Worm (Caenorhabditis elegans) whole organism, young adult: Measurements from ENCODE around the gene snb-7.

Experiments
- B0035.1 ChIP-seq: sonication (generic microtip); optimal IDR thresholded peaks from 2 replicates; lab custom pipeline; 2016; ENCODE audit warnings: missing genetic modification characterization, mild to moderate bottlenecking, missing compliant biosample characterization, missing genotype, missing genetic modification reagents
- F33H1.4 ChIP-seq: fragments of 200-800 bp; sonication (Bioruptor generic); IDR thresholded peaks from 2 replicates; pipeline ENCODE4 v1.3.6; 2022; ENCODE audit warnings: missing genetic modification reagents, missing genetic modification characterization, missing compliant biosample characterization
- K11D2.4 ChIP-seq: fragments of 200-800 bp; sonication (Bioruptor generic); IDR thresholded peaks from 2 replicates; pipeline ENCODE4 v1.3.6; 2022; ENCODE audit warnings: missing genetic modification reagents, missing genetic modification characterization, missing compliant biosample characterization
- bed-1 ChIP-seq: fragments of 200-800 bp; sonication (Bioruptor generic); IDR thresholded peaks from 2 replicates; pipeline ENCODE4 v1.3.6; 2022; ENCODE audit warnings: missing genetic modification reagents, missing genetic modification characterization, missing compliant biosample characterization
- egl-18 ChIP-seq: fragments of 200-800 bp; sonication (Bioruptor generic); IDR thresholded peaks from 2 replicates; pipeline ENCODE4 v1.3.6; 2022; ENCODE audit warnings: missing genetic modification reagents, missing genetic modification characterization, missing compliant biosample characterization
- lin-26 ChIP-seq: fragments of 200-800 bp; sonication (Bioruptor generic); IDR thresholded peaks from 2 replicates; pipeline ENCODE4 v1.3.6; 2022; ENCODE audit warnings: missing genetic modification reagents, missing genetic modification characterization, missing compliant biosample characterization
- pbrm-1 ChIP-seq: fragments of 200-800 bp; sonication (Bioruptor generic); IDR thresholded peaks from 2 replicates; pipeline ENCODE4 v1.3.6; 2022; ENCODE audit warnings: missing genetic modification reagents, missing genetic modification characterization, missing compliant biosample characterization
- snpc-4 ChIP-seq, 5 experiments: fragments of 150-350 bp in 1 of 5; sonication (generic microtip) in 4 of 5; optimal IDR thresholded peaks; 2 replicates each; lab custom pipeline; 2014 to 2018; ENCODE audit warnings: missing genetic modification characterization in 5 of 5, missing biosample characterization in 3 of 5, antibody characterized with exemption in 2 of 5, mild to moderate bottlenecking in 2 of 5, missing compliant biosample characterization in 2 of 5, missing genotype in 2 of 5, moderate library complexity in 2 of 5, missing genetic modification reagents in 1 of 5
- unc-62 ChIP-seq: fragments of 150-350 bp; optimal IDR thresholded peaks from 2 replicates; lab custom pipeline; 2014; ENCODE audit warnings: missing biosample characterization, missing genetic modification reagents, missing genetic modification characterization
- ztf-6 ChIP-seq: fragments of 200-800 bp; sonication (Bioruptor generic); IDR thresholded peaks from 2 replicates; pipeline ENCODE4 v1.3.6; 2022; ENCODE audit warnings: missing genetic modification reagents, missing genetic modification characterization, missing compliant biosample characterization

DNA sequence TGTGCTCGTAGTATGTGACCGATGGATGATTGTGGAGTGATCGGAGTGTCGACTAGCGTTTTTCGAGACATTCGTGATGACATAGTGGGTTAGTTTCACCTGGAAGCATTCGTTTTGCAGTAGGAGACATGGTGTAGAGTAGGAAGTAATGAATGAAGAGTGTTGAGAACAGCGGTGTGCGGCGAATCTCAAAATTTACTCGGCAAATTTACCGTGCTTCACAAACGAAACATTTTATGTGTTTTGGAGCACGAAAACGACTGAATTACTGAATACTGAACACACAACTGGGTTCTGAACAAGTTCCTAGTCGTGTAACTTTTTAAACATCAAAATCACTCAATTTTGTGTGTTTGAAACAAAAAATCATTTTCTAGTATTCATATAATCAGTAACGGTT, 20.4 kb downstream of the snb-7 start, which contains the start of gene K08E7.6:
- TF ChIP-seq ztf-6 (GFP tag; lab: Robert Waterston, UW) (no peak), egl-18 (GFP tag; lab: Robert Waterston, UW) (no peak), snpc-4 (GFP tag; optimal IDR thresholded peaks at IDR 0.05; lab: Kevin White, UChicago) (no peak), snpc-4 (tag; optimal IDR thresholded peaks at IDR 0.05; lab: Kevin White, UChicago) (no peak), lin-26 (GFP tag; lab: Robert Waterston, UW) (no peak), K11D2.4 (GFP tag; lab: Robert Waterston, UW) (no peak), B0035.1 (tag; lab: Kevin White, UChicago) (no peak), pbrm-1 (GFP tag; lab: Robert Waterston, UW) (no peak), unc-62 (GFP tag; lab: Kevin White, UChicago) (no peak), F33H1.4 (GFP tag; lab: Robert Waterston, UW) (no peak), bed-1 (GFP tag; lab: Robert Waterston, UW) (no peak)
